Fruit fly (Drosophila melanogaster) whole organism, embryonic: ENCODE measurements around the gene Cisd2.

Experiments used
- Blimp-1 ChIP-seq: fragments of 200-800 bp; sonication (Bioruptor generic); optimal IDR thresholded peaks from 3 replicates; lab custom pipeline; 2018; ENCODE audit warnings: missing biosample characterization, missing genetic modification characterization, mild to moderate bottlenecking, moderate library complexity, missing genetic modification reagents
- CG1024 ChIP-seq: fragments of 200-800 bp; sonication (Bioruptor generic); IDR thresholded peaks from 2 replicates; pipeline ENCODE4 v1.3.6; 2022; ENCODE audit warnings: missing biosample characterization, missing genetic modification characterization
- CG10543 ChIP-seq: fragments of 200-800 bp; sonication (Bioruptor generic); optimal IDR thresholded peaks from 3 replicates; lab custom pipeline; 2017; ENCODE audit warnings: missing biosample characterization, mild to moderate bottlenecking, missing genetic modification characterization, moderate library complexity
- CG11085 ChIP-seq: fragments of 200-800 bp; sonication (Bioruptor generic); IDR thresholded peaks from 2 replicates; pipeline ENCODE4 v1.3.6; 2022; ENCODE audit warnings: missing biosample characterization, missing genetic modification characterization
- CG13296 ChIP-seq: fragments of 200-800 bp; sonication (Bioruptor generic); optimal IDR thresholded peaks from 3 replicates; lab custom pipeline; 2018; ENCODE audit warnings: missing biosample characterization, mild to moderate bottlenecking, missing genetic modification characterization
- CG14710 ChIP-seq: fragments of 200-800 bp; sonication (Bioruptor generic); optimal IDR thresholded peaks from 3 replicates; lab custom pipeline; 2019; ENCODE audit warnings: missing biosample characterization, mild to moderate bottlenecking, missing genetic modification characterization, moderate library complexity
- CG1529 ChIP-seq: fragments of 200-800 bp; sonication (Bioruptor generic); optimal IDR thresholded peaks from 3 replicates; lab custom pipeline; 2018; ENCODE audit warnings: missing biosample characterization, missing genetic modification characterization
- CG15479 ChIP-seq: fragments of 200-800 bp; sonication (Bioruptor generic); optimal IDR thresholded peaks from 3 replicates; lab custom pipeline; 2019; ENCODE audit warnings: missing biosample characterization, mild to moderate bottlenecking, missing genetic modification characterization, moderate library complexity
- CG18764 ChIP-seq: fragments of 200-800 bp; sonication (Bioruptor generic); optimal IDR thresholded peaks from 3 replicates; lab custom pipeline; 2016; ENCODE audit warnings: missing biosample characterization, missing genetic modification characterization
- CG31441 ChIP-seq: fragments of 200-800 bp; sonication (Bioruptor generic); IDR thresholded peaks from 2 replicates; pipeline ENCODE4 v1.3.6; 2022; ENCODE audit warnings: missing biosample characterization, missing genetic modification characterization
- CG32767 ChIP-seq: fragments of 200-800 bp; sonication (Bioruptor generic); IDR thresholded peaks from 2 replicates; pipeline ENCODE4 v1.3.6; 2022; ENCODE audit warnings: missing biosample characterization, missing genetic modification characterization
- CG34376 ChIP-seq: fragments of 200-800 bp; sonication (Bioruptor generic); optimal IDR thresholded peaks from 2 replicates; lab custom pipeline; 2018; ENCODE audit warnings: missing biosample characterization, mild to moderate bottlenecking, missing genetic modification characterization
- CG3995 ChIP-seq: fragments of 200-800 bp; sonication (Bioruptor generic); optimal IDR thresholded peaks from 3 replicates; lab custom pipeline; 2016; ENCODE audit warnings: missing biosample characterization, missing genetic modification characterization
- CG4424 ChIP-seq: fragments of 200-800 bp; sonication (Bioruptor generic); optimal IDR thresholded peaks from 3 replicates; lab custom pipeline; 2016; ENCODE audit warnings: missing biosample characterization, missing genetic modification characterization
- CG5953 ChIP-seq: fragments of 200-800 bp; sonication (Bioruptor generic); IDR thresholded peaks from 2 replicates; pipeline ENCODE4 v1.3.6; 2022; ENCODE audit warnings: missing biosample characterization, missing genetic modification characterization
- CG6175 ChIP-seq: fragments of 200-800 bp; sonication (Bioruptor generic); IDR thresholded peaks from 3 replicates; pipeline ENCODE4 v1.3.6; 2022; ENCODE audit warnings: missing biosample characterization, missing genetic modification characterization
- CG7271 ChIP-seq: fragments of 200-800 bp; sonication (Bioruptor generic); optimal IDR thresholded peaks from 2 replicates; lab custom pipeline; 2018; ENCODE audit warnings: missing biosample characterization, mild to moderate bottlenecking, missing genetic modification characterization, moderate library complexity
- CG8290 ChIP-seq, 3 experiments: fragments of 200-800 bp; sonication (Bioruptor generic); optimal IDR thresholded peaks; 2 replicates each; lab custom pipeline; 2016 to 2019; ENCODE audit warnings: missing biosample characterization in 3 of 3, missing genetic modification characterization in 3 of 3, mild to moderate bottlenecking in 2 of 3, moderate library complexity in 1 of 3
- D19A ChIP-seq: fragments of 200-800 bp; optimal IDR thresholded peaks from 3 replicates; lab custom pipeline; 2019; ENCODE audit warnings: missing biosample characterization, mild to moderate bottlenecking, missing genetic modification characterization, moderate library complexity
- Dad ChIP-seq: fragments of 200-800 bp; sonication (Bioruptor generic); optimal IDR thresholded peaks from 3 replicates; lab custom pipeline; 2016; ENCODE audit warnings: missing biosample characterization, missing genetic modification characterization
- E2f1 ChIP-seq: fragments of 200-800 bp; sonication (Bioruptor generic); IDR thresholded peaks from 2 replicates; pipeline ENCODE4 v1.3.6; 2022; ENCODE audit warnings: missing biosample characterization, missing genetic modification characterization
- Eip74EF ChIP-seq, 2 experiments: fragments of 200-800 bp in 1 of 2; fragments of >200 bp in 1 of 2; sonication (Bioruptor generic) in 1 of 2; optimal IDR thresholded peaks; 2 replicates each; lab custom pipeline; 2017 to 2019; ENCODE audit warnings: missing biosample characterization in 2 of 2, missing genetic modification characterization in 2 of 2, mild to moderate bottlenecking in 1 of 2, moderate library complexity in 1 of 2
- GATAe ChIP-seq: fragments of 200-800 bp; sonication (Bioruptor generic); conservative IDR thresholded peaks from 2 replicates; pipeline ENCODE4 v1.3.6; 2022; ENCODE audit warnings: missing biosample characterization, missing genetic modification characterization
- HLH4C ChIP-seq: fragments of 200-800 bp; sonication (Bioruptor generic); IDR thresholded peaks from 3 replicates; pipeline ENCODE4 v1.3.6; 2022; ENCODE audit warnings: missing biosample characterization, missing genetic modification characterization; ENCODE audit not compliant: partially characterized antibody
- HmgZ ChIP-seq: fragments of 200-800 bp; sonication (Bioruptor generic); optimal IDR thresholded peaks from 2 replicates; lab custom pipeline; 2018; ENCODE audit warnings: missing biosample characterization, mild to moderate bottlenecking, missing genetic modification characterization
- Hmx ChIP-seq: fragments of 200-800 bp; sonication (Bioruptor generic); optimal IDR thresholded peaks from 2 replicates; lab custom pipeline; 2016; ENCODE audit warnings: missing biosample characterization, missing genetic modification characterization
- Kr ChIP-seq: fragments of 200-800 bp; sonication (Bioruptor generic); optimal IDR thresholded peaks from 2 replicates; lab custom pipeline; 2017; ENCODE audit warnings: missing biosample characterization, mild to moderate bottlenecking, missing genetic modification characterization
- Max ChIP-seq: fragments of 200-800 bp; sonication (Bioruptor generic); optimal IDR thresholded peaks from 2 replicates; lab custom pipeline; 2016; ENCODE audit warnings: missing biosample characterization, mild to moderate bottlenecking, missing genetic modification characterization
- Nf-YA ChIP-seq: fragments of 200-800 bp; sonication (Bioruptor generic); IDR thresholded peaks from 2 replicates; pipeline ENCODE4 v1.3.6; 2022; ENCODE audit warnings: missing biosample characterization, missing genetic modification characterization
- Oli ChIP-seq: fragments of 200-800 bp; sonication (Bioruptor generic); optimal IDR thresholded peaks from 2 replicates; lab custom pipeline; 2018; ENCODE audit warnings: missing biosample characterization, mild to moderate bottlenecking, missing genetic modification characterization, moderate library complexity
- Ravus ChIP-seq: fragments of 200-800 bp; sonication (Bioruptor generic); IDR thresholded peaks from 2 replicates; pipeline ENCODE4 v1.3.6; 2022; ENCODE audit warnings: missing biosample characterization, missing genetic modification characterization
- Scr ChIP-seq: fragments of 200-800 bp; sonication (Bioruptor generic); IDR thresholded peaks from 2 replicates; pipeline ENCODE4 v1.3.6; 2022; ENCODE audit warnings: missing biosample characterization, missing genetic modification characterization; ENCODE audit not compliant: partially characterized antibody
- Sry-β ChIP-seq: fragments of 200-800 bp; sonication (Bioruptor generic); optimal IDR thresholded peaks from 2 replicates; lab custom pipeline; 2018; ENCODE audit warnings: missing biosample characterization, mild to moderate bottlenecking, missing genetic modification characterization, moderate library complexity
- Stat92E ChIP-seq, 3 experiments: fragments of >200 bp in 2 of 3; fragments of 200-800 bp in 1 of 3; sonication (Bioruptor generic) in 1 of 3; optimal IDR thresholded peaks; 2 replicates each; lab custom pipeline; 2017 to 2019; ENCODE audit warnings: missing biosample characterization in 3 of 3, missing genetic modification characterization in 3 of 3, mild to moderate bottlenecking in 1 of 3, moderate library complexity in 1 of 3
- az2 ChIP-seq: fragments of 200-800 bp; sonication (Bioruptor generic); optimal IDR thresholded peaks from 3 replicates; lab custom pipeline; 2016; ENCODE audit warnings: missing biosample characterization, missing genetic modification characterization
- bab2 ChIP-seq: fragments of 200-800 bp; sonication (Bioruptor generic); optimal IDR thresholded peaks from 2 replicates; lab custom pipeline; 2016; ENCODE audit warnings: missing biosample characterization, missing genetic modification characterization
- crol ChIP-seq: fragments of 200-800 bp; sonication (Bioruptor generic); IDR thresholded peaks from 2 replicates; pipeline ENCODE4 v1.3.6; 2022; ENCODE audit warnings: missing biosample characterization, missing genetic modification characterization
- dati ChIP-seq: fragments of 200-800 bp; sonication (Bioruptor generic); IDR thresholded peaks from 2 replicates; pipeline ENCODE4 v1.3.6; 2022; ENCODE audit warnings: missing biosample characterization, missing genetic modification characterization
- disco-r ChIP-seq: fragments of 200-800 bp; sonication (Bioruptor generic); optimal IDR thresholded peaks from 2 replicates; lab custom pipeline; 2016; ENCODE audit warnings: missing biosample characterization, missing genetic modification characterization
- en ChIP-seq: fragments of 200-800 bp; sonication (Bioruptor generic); optimal IDR thresholded peaks from 2 replicates; lab custom pipeline; 2016; ENCODE audit warnings: missing biosample characterization, missing genetic modification characterization
- eve ChIP-seq, 2 experiments: fragments of >200 bp; optimal IDR thresholded peaks; 2 replicates each; lab custom pipeline; 2017; ENCODE audit warnings: missing biosample characterization in 2 of 2, missing genetic modification characterization in 2 of 2
- eyg ChIP-seq: fragments of 200-800 bp; sonication (Bioruptor generic); optimal IDR thresholded peaks from 3 replicates; lab custom pipeline; 2016; ENCODE audit warnings: missing biosample characterization, missing genetic modification characterization
- gsb-n ChIP-seq: fragments of 200-800 bp; sonication (Bioruptor generic); optimal IDR thresholded peaks from 3 replicates; lab custom pipeline; 2018; ENCODE audit warnings: missing biosample characterization, mild to moderate bottlenecking, missing genetic modification characterization
- hbn ChIP-seq: fragments of 200-800 bp; sonication (Bioruptor generic); IDR thresholded peaks from 2 replicates; pipeline ENCODE4 v1.3.6; 2022; ENCODE audit warnings: missing biosample characterization, missing genetic modification characterization; ENCODE audit not compliant: partially characterized antibody
- jumu ChIP-seq: fragments of 200-800 bp; sonication (Bioruptor generic); optimal IDR thresholded peaks from 3 replicates; lab custom pipeline; 2016; ENCODE audit warnings: missing biosample characterization, missing genetic modification characterization
- row ChIP-seq: fragments of 200-800 bp; sonication (Bioruptor generic); IDR thresholded peaks from 3 replicates; pipeline ENCODE4 v1.3.6; 2022; ENCODE audit warnings: missing biosample characterization, missing genetic modification characterization
- sd ChIP-seq: fragments of 200-800 bp; sonication (Bioruptor generic); optimal IDR thresholded peaks from 3 replicates; lab custom pipeline; 2018; ENCODE audit warnings: missing biosample characterization, mild to moderate bottlenecking, missing genetic modification characterization, moderate library complexity
- sqz ChIP-seq: fragments of 200-800 bp; sonication (Bioruptor generic); optimal IDR thresholded peaks from 3 replicates; lab custom pipeline; 2018; ENCODE audit warnings: missing biosample characterization, mild to moderate bottlenecking, missing genetic modification characterization
- tio ChIP-seq: fragments of 200-800 bp; sonication (Bioruptor generic); optimal IDR thresholded peaks from 2 replicates; lab custom pipeline; 2017; ENCODE audit warnings: missing biosample characterization, missing genetic modification characterization, inconsistent platforms
- trh ChIP-seq: fragments of 200-800 bp; sonication (Bioruptor generic); optimal IDR thresholded peaks from 2 replicates; lab custom pipeline; 2016; ENCODE audit warnings: missing biosample characterization, missing genetic modification characterization

Cisd2 gene

dm6 chr3R:29214262-29214661 lies 9.0 kb downstream of the Cisd2 start (continued):
- TF ChIP-seq sqz (GFP tag; lab: Kevin White, UChicago) (peak; percentile 99), crol (peak; percentile 87), Max (GFP tag; lab: Kevin White, UChicago) (peak; percentile 99), CG32767 (GFP tag; lab: Robert Waterston, UW) (peak; percentile 99), hbn (GFP tag; lab: Robert Waterston, UW) (0 out of 2 replicates have a peak, but pooled peaks have one; percentile 17), Scr (GFP tag; lab: Robert Waterston, UW) (peak; percentile 39), CG1529 (GFP tag; lab: Kevin White, UChicago) (peak; percentile 99), E2f1 (peak; percentile 99), CG11085 (peak; percentile 96), CG14710 (tag; lab: Kevin White, UChicago) (peak; percentile 99), row (peak; percentile 100), CG34376 (GFP tag; lab: Kevin White, UChicago) (peak; percentile 98), eyg (GFP tag; lab: Kevin White, UChicago) (peak; percentile 99), CG5953 (GFP tag; lab: Robert Waterston, UW) (peak; percentile 99), CG13296 (GFP tag; lab: Kevin White, UChicago) (peak; percentile 99), CG7271 (tag; lab: Kevin White, UChicago) (peak; percentile 100), Hmx (peak; percentile 96), CG15479 (GFP tag; lab: Kevin White, UChicago) (peak; percentile 90), Blimp-1 (GFP tag; lab: Kevin White, UChicago) (peak; percentile 98), bab2 (GFP tag; lab: Kevin White, UChicago) (peak; percentile 99), Kr (peak; percentile 97), HLH4C (GFP tag; lab: Robert Waterston, UW) (peak; percentile 67), jumu (peak; percentile 98), Oli (peak; percentile 99), CG3995 (GFP tag; lab: Kevin White, UChicago) (peak; percentile 88), CG4424 (GFP tag; lab: Kevin White, UChicago) (peak; percentile 99), Nf-YA (GFP tag; lab: Robert Waterston, UW) (peak; percentile 99), dati (peak; percentile 98), trh (GFP tag; lab: Kevin White, UChicago) (peak; percentile 98), CG1024 (GFP tag; lab: Robert Waterston, UW) (peak; percentile 98), eve (GFP tag; optimal IDR thresholded peaks at IDR 0.05; lab: Kevin White, UChicago) (peak in 1 of 2 experiments; percentile 92), GATAe (peak; percentile 97), CG18764 (GFP tag; lab: Kevin White, UChicago) (peak; percentile 98), en (GFP tag; lab: Kevin White, UChicago) (peak; percentile 99), CG31441 (peak; percentile 98), sd (peak; percentile 94), CG8290 (GFP tag; optimal IDR thresholded peaks at IDR 0.05; lab: Kevin White, UChicago) (peak; percentile 99), CG8290 (tag; optimal IDR thresholded peaks at IDR 0.05; lab: Kevin White, UChicago) (peak; percentile 97 to 99), tio (peak; percentile 99), gsb-n (tag; lab: Kevin White, UChicago) (peak; percentile 100), Dad (GFP tag; lab: Kevin White, UChicago) (peak; percentile 99), CG10543 (GFP tag; lab: Kevin White, UChicago) (peak; percentile 99), D19A (tag; lab: Kevin White, UChicago) (peak; percentile 98), Ravus (GFP tag; lab: Robert Waterston, UW) (peak; percentile 98), disco-r (GFP tag; lab: Kevin White, UChicago) (peak; percentile 99), Sry-β (GFP tag; lab: Kevin White, UChicago) (peak; percentile 75), Stat92E (GFP tag; optimal IDR thresholded peaks at IDR 0.05; lab: Kevin White, UChicago) (peak in 1 of 3 experiments; percentile 99), HmgZ (peak; percentile 99), Eip74EF (GFP tag; optimal IDR thresholded peaks at IDR 0.05; lab: Kevin White, UChicago) (peak in 1 of 2 experiments; percentile 99), CG6175 (GFP tag; lab: Robert Waterston, UW) (peak; percentile 98), az2 (GFP tag; lab: Kevin White, UChicago) (peak; percentile 99)
